Fruit fly (Drosophila melanogaster) whole organism, embryonic: ENCODE results near the gene CG10738.

ENCODE experiments used
- BEAF-32 ChIP-seq: fragments of 200-800 bp; sonication (Bioruptor generic); optimal IDR thresholded peaks from 3 replicates; lab custom pipeline; 2017; ENCODE audit warnings: missing biosample characterization, missing genetic modification characterization, mild to moderate bottlenecking, moderate library complexity, missing genetic modification reagents
- Bteb2 ChIP-seq: fragments of 200-800 bp; sonication (Bioruptor generic); optimal IDR thresholded peaks from 2 replicates; lab custom pipeline; 2016; ENCODE audit warnings: missing biosample characterization, missing genetic modification characterization
- CG10654 ChIP-seq: fragments of 200-800 bp; sonication (Bioruptor generic); optimal IDR thresholded peaks from 2 replicates; lab custom pipeline; 2016; ENCODE audit warnings: missing biosample characterization, missing genetic modification characterization
- CG12391 ChIP-seq: fragments of 200-800 bp; sonication (Bioruptor generic); optimal IDR thresholded peaks from 3 replicates; lab custom pipeline; 2018; ENCODE audit warnings: missing biosample characterization, mild to moderate bottlenecking, missing genetic modification characterization, moderate library complexity
- CG1529 ChIP-seq: fragments of 200-800 bp; sonication (Bioruptor generic); optimal IDR thresholded peaks from 3 replicates; lab custom pipeline; 2018; ENCODE audit warnings: missing biosample characterization, missing genetic modification characterization
- CG15696 ChIP-seq: fragments of 200-800 bp; sonication (Bioruptor generic); optimal IDR thresholded peaks from 2 replicates; lab custom pipeline; 2019; ENCODE audit warnings: missing biosample characterization, mild to moderate bottlenecking, missing genetic modification characterization, moderate library complexity
- CG16815 ChIP-seq: fragments of 200-800 bp; sonication (Bioruptor generic); optimal IDR thresholded peaks from 3 replicates; lab custom pipeline; 2017; ENCODE audit warnings: missing biosample characterization, mild to moderate bottlenecking, missing genetic modification characterization
- CG16863 ChIP-seq: fragments of 200-800 bp; sonication (Bioruptor generic); optimal IDR thresholded peaks from 3 replicates; lab custom pipeline; 2016; ENCODE audit warnings: missing biosample characterization, missing genetic modification characterization
- CG17802 ChIP-seq: fragments of 200-800 bp; sonication (Bioruptor generic); optimal IDR thresholded peaks from 2 replicates; lab custom pipeline; 2018; ENCODE audit warnings: missing biosample characterization, mild to moderate bottlenecking, missing genetic modification characterization, moderate library complexity
- CG2889 ChIP-seq: fragments of 200-800 bp; sonication (Bioruptor generic); IDR thresholded peaks from 3 replicates; pipeline ENCODE4 v1.3.6; 2022; ENCODE audit warnings: missing biosample characterization, missing genetic modification characterization
- CG3065 ChIP-seq: fragments of 200-800 bp; sonication (Bioruptor generic); optimal IDR thresholded peaks from 2 replicates; lab custom pipeline; 2016; ENCODE audit warnings: missing biosample characterization, missing genetic modification characterization
- CG4360 ChIP-seq: fragments of 200-800 bp; sonication (Bioruptor generic); IDR thresholded peaks from 2 replicates; pipeline ENCODE4 v1.3.6; 2022; ENCODE audit warnings: missing biosample characterization, missing genetic modification characterization
- CG4730 ChIP-seq: fragments of 200-800 bp; sonication (Bioruptor generic); IDR thresholded peaks from 2 replicates; pipeline ENCODE4 v1.3.6; 2022; ENCODE audit warnings: missing biosample characterization, missing genetic modification characterization
- CG6272 ChIP-seq: fragments of 200-800 bp; sonication (Bioruptor generic); IDR thresholded peaks from 2 replicates; pipeline ENCODE4 v1.3.6; 2022; ENCODE audit warnings: missing biosample characterization, missing genetic modification characterization
- CG6791 ChIP-seq: fragments of 200-800 bp; sonication (Bioruptor generic); IDR thresholded peaks from 3 replicates; pipeline ENCODE4 v1.3.6; 2022; ENCODE audit warnings: missing biosample characterization, missing genetic modification characterization; ENCODE audit not compliant: partially characterized antibody
- CG9215 ChIP-seq: fragments of 200-800 bp; sonication (Bioruptor generic); IDR thresholded peaks from 2 replicates; pipeline ENCODE4 v1.3.6; 2022; ENCODE audit warnings: missing biosample characterization, missing genetic modification characterization
- D19A ChIP-seq: fragments of 200-800 bp; optimal IDR thresholded peaks from 3 replicates; lab custom pipeline; 2019; ENCODE audit warnings: missing biosample characterization, mild to moderate bottlenecking, missing genetic modification characterization, moderate library complexity
- Dfd ChIP-seq, 2 experiments: fragments of >200 bp; optimal IDR thresholded peaks; 2 replicates each; lab custom pipeline; 2017; ENCODE audit warnings: missing biosample characterization in 2 of 2, missing genetic modification characterization in 2 of 2
- Dll ChIP-seq: fragments of 200-800 bp; sonication (Bioruptor generic); IDR thresholded peaks from 4 replicates; pipeline ENCODE4 v1.3.6; 2022; ENCODE audit warnings: missing biosample characterization, missing genetic modification characterization; ENCODE audit not compliant: partially characterized antibody
- Doc2 ChIP-seq: fragments of 200-800 bp; sonication (Bioruptor generic); IDR thresholded peaks from 2 replicates; pipeline ENCODE4 v1.3.6; 2022; ENCODE audit warnings: missing biosample characterization, missing genetic modification characterization
- Dref ChIP-seq: fragments of 200-800 bp; sonication (Bioruptor generic); IDR thresholded peaks from 2 replicates; pipeline ENCODE4 v1.3.6; 2022; ENCODE audit warnings: missing biosample characterization, missing genetic modification characterization
- Fer1 ChIP-seq: fragments of 200-800 bp; sonication (Bioruptor generic); optimal IDR thresholded peaks from 2 replicates; lab custom pipeline; 2017; ENCODE audit warnings: missing biosample characterization, mild to moderate bottlenecking, missing genetic modification characterization
- Fer2 ChIP-seq: fragments of 200-800 bp; sonication (Bioruptor generic); optimal IDR thresholded peaks from 2 replicates; lab custom pipeline; 2018; ENCODE audit warnings: missing biosample characterization, mild to moderate bottlenecking, missing genetic modification characterization, moderate library complexity
- HLH4C ChIP-seq: fragments of 200-800 bp; sonication (Bioruptor generic); IDR thresholded peaks from 3 replicates; pipeline ENCODE4 v1.3.6; 2022; ENCODE audit warnings: missing biosample characterization, missing genetic modification characterization; ENCODE audit not compliant: partially characterized antibody
- HmgD ChIP-seq: fragments of 200-800 bp; sonication (Bioruptor generic); optimal IDR thresholded peaks from 3 replicates; lab custom pipeline; 2016; ENCODE audit warnings: missing biosample characterization, missing genetic modification characterization
- Hr78 ChIP-seq, 2 experiments: fragments of 200-800 bp in 1 of 2; fragments of >200 bp in 1 of 2; sonication (Bioruptor generic) in 1 of 2; optimal IDR thresholded peaks; 2 replicates each; lab custom pipeline; 2017 to 2019; ENCODE audit warnings: missing biosample characterization in 2 of 2, missing genetic modification characterization in 2 of 2, mild to moderate bottlenecking in 1 of 2, moderate library complexity in 1 of 2
- Med ChIP-seq: fragments of 200-800 bp; sonication (Bioruptor generic); peaks from one replicate; lab custom pipeline; 2016; ENCODE audit warnings: missing biosample characterization, missing genetic modification characterization, mild to moderate bottlenecking, inconsistent platforms, moderate library complexity
- NFAT ChIP-seq: fragments of 200-800 bp; sonication (Bioruptor generic); IDR thresholded peaks from 2 replicates; pipeline ENCODE4 v1.3.6; 2022; ENCODE audit warnings: missing biosample characterization, missing genetic modification characterization
- al ChIP-seq: fragments of 200-800 bp; sonication (Bioruptor generic); IDR thresholded peaks from 2 replicates; pipeline ENCODE4 v1.3.6; 2022; ENCODE audit warnings: missing biosample characterization, missing genetic modification characterization
- ap ChIP-seq: fragments of 200-800 bp; sonication (Bioruptor generic); IDR thresholded peaks from 2 replicates; pipeline ENCODE4 v1.3.6; 2022; ENCODE audit warnings: missing biosample characterization, missing genetic modification characterization
- corto ChIP-seq: fragments of 200-800 bp; sonication (Bioruptor generic); optimal IDR thresholded peaks from 2 replicates; lab custom pipeline; 2016; ENCODE audit warnings: missing biosample characterization, mild to moderate bottlenecking, missing genetic modification characterization, moderate library complexity
- crc ChIP-seq: fragments of 200-800 bp; sonication (Bioruptor generic); optimal IDR thresholded peaks from 2 replicates; lab custom pipeline; 2016; ENCODE audit warnings: missing biosample characterization, missing genetic modification characterization
- da ChIP-seq: fragments of 200-800 bp; sonication (Bioruptor generic); optimal IDR thresholded peaks from 2 replicates; lab custom pipeline; 2016; ENCODE audit warnings: missing biosample characterization, missing genetic modification characterization
- danr ChIP-seq: fragments of 200-800 bp; sonication (Bioruptor generic); IDR thresholded peaks from 2 replicates; pipeline ENCODE4 v1.3.6; 2022; ENCODE audit warnings: missing biosample characterization, missing genetic modification characterization
- exex ChIP-seq: fragments of 200-800 bp; sonication (Bioruptor generic); optimal IDR thresholded peaks from 4 replicates; lab custom pipeline; 2018; ENCODE audit warnings: missing biosample characterization, mild to moderate bottlenecking, missing genetic modification characterization, moderate library complexity
- jing ChIP-seq: fragments of 200-800 bp; sonication (Bioruptor generic); optimal IDR thresholded peaks from 2 replicates; lab custom pipeline; 2018; ENCODE audit warnings: missing biosample characterization, mild to moderate bottlenecking, missing genetic modification characterization
- klu ChIP-seq: fragments of 200-800 bp; sonication (Bioruptor generic); IDR thresholded peaks from 2 replicates; pipeline ENCODE4 v1.3.6; 2022; ENCODE audit warnings: missing biosample characterization, missing genetic modification characterization
- lab ChIP-seq: fragments of 200-800 bp; sonication (Bioruptor generic); optimal IDR thresholded peaks from 3 replicates; lab custom pipeline; 2017; ENCODE audit warnings: missing biosample characterization, missing genetic modification characterization, mild to moderate bottlenecking, moderate library complexity, missing genetic modification reagents
- pan ChIP-seq, 4 experiments: fragments of >200 bp in 3 of 4; fragments of 200-800 bp in 1 of 4; sonication (Bioruptor generic) in 1 of 4; optimal IDR thresholded peaks in 3 of 4; IDR thresholded peaks in 1 of 4; 2 replicates each; pipeline versions ENCODE4 v1.3.6 to Lab custom; 2017 to 2022; ENCODE audit warnings: missing biosample characterization in 2 of 4, missing genetic modification characterization in 2 of 4, mixed read lengths in 1 of 4
- pfk ChIP-seq: fragments of 200-800 bp; sonication (Bioruptor generic); optimal IDR thresholded peaks from 2 replicates; lab custom pipeline; 2018; ENCODE audit warnings: missing biosample characterization, mild to moderate bottlenecking, missing genetic modification characterization, moderate library complexity
- rib ChIP-seq: fragments of 200-800 bp; sonication (Bioruptor generic); IDR thresholded peaks from 2 replicates; pipeline ENCODE4 v1.3.6; 2022; ENCODE audit warnings: missing biosample characterization, missing genetic modification characterization
- sim ChIP-seq: fragments of 200-800 bp; sonication (Bioruptor generic); IDR thresholded peaks from 2 replicates; pipeline ENCODE4 v1.3.6; 2022; ENCODE audit warnings: missing biosample characterization, missing genetic modification characterization
- sna ChIP-seq: fragments of 200-800 bp; sonication (Bioruptor generic); IDR thresholded peaks from 2 replicates; pipeline ENCODE4 v1.3.6; 2022; ENCODE audit warnings: missing biosample characterization, missing genetic modification characterization; ENCODE audit not compliant: partially characterized antibody
- stc ChIP-seq: fragments of 200-800 bp; sonication (Bioruptor generic); IDR thresholded peaks from 2 replicates; pipeline ENCODE4 v1.3.6; 2022; ENCODE audit warnings: missing biosample characterization, missing genetic modification characterization
- tna ChIP-seq: fragments of 200-800 bp; sonication (Bioruptor generic); IDR thresholded peaks from 2 replicates; pipeline ENCODE4 v1.3.6; 2022; ENCODE audit warnings: missing biosample characterization, missing genetic modification characterization; ENCODE audit not compliant: partially characterized antibody
- trem ChIP-seq: fragments of 200-800 bp; optimal IDR thresholded peaks from 3 replicates; lab custom pipeline; 2019; ENCODE audit warnings: missing biosample characterization, mild to moderate bottlenecking, missing genetic modification characterization, moderate library complexity
- vnd ChIP-seq: fragments of 200-800 bp; sonication (Bioruptor generic); IDR thresholded peaks from 3 replicates; pipeline ENCODE4 v1.3.6; 2022; ENCODE audit warnings: missing biosample characterization, missing genetic modification characterization; ENCODE audit not compliant: partially characterized antibody
- wdn ChIP-seq: fragments of 200-800 bp; sonication (Bioruptor generic); IDR thresholded peaks from 2 replicates; pipeline ENCODE4 v1.3.6; 2022; ENCODE audit warnings: missing biosample characterization, missing genetic modification characterization
- yki ChIP-seq: fragments of >200 bp; optimal IDR thresholded peaks from 3 replicates; lab custom pipeline; 2018

CG10738 gene

DNA sequence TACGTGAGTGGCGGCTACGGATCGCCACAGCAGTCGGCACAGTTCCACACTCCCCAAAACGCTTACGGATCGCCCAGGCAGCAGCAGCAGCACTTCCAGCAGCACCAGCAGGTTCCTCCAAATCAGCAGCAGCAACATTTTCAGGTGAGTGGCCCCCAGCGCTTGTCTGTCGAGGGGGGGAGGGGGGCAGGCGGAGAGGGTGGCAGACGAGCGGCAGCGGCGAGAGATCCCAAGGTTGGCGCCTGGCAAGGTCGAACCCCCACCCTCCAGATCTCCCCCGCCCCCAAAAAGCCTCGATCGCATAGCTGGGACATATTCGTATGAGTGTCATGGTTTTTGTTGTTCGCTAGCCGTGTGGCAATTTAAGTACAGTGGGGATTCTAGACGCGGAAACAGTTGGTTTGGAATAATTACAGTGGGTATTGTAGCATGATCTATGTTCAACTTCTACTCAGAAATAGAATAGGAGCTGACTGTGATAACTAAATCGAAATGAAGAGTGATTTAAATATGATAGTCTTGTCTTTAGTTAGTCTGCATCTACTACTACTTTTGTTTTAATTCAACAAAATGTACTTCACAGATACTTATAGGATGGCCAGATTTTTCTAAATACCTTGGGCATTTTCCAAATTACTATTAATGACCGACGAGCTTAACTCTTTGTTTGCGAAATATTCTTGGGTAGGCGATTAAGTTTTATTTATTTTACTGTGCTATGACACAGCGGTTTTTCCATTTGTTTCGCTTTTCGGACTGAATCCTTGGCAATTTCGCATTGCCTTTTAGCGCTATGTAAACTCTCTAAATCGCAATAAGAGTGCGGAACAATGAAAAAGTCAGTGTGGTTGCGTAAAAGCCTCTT lies 28.0 kb downstream of the CG10738 start (continued):
- TF ChIP-seq crc (GFP tag; lab: Kevin White, UChicago) (no peak), al (GFP tag; lab: Robert Waterston, UW) (peak; percentile 8; the same call in 1 of the 2 replicates), Fer2 (tag; lab: Kevin White, UChicago) (no peak), BEAF-32 (no peak), Med (peak; percentile 62), sna (GFP tag; lab: Robert Waterston, UW) (no peak), CG3065 (GFP tag; lab: Kevin White, UChicago) (no peak), NFAT (GFP tag; lab: Robert Waterston, UW) (no peak), Bteb2 (GFP tag; lab: Kevin White, UChicago) (no peak), Hr78 (GFP tag; optimal IDR thresholded peaks at IDR 0.05; lab: Kevin White, UChicago) (no peak), wdn (GFP tag; lab: Robert Waterston, UW) (0 out of 2 replicates have a peak, but pooled peaks have one; percentile 9), sim (GFP tag; lab: Robert Waterston, UW) (no peak), CG10654 (GFP tag; lab: Kevin White, UChicago) (no peak), ap (no peak), trem (no peak), D19A (tag; lab: Kevin White, UChicago) (no peak), yki (lab: Kevin White, UChicago) (no peak), CG4730 (GFP tag; lab: Robert Waterston, UW) (no peak), CG16863 (GFP tag; lab: Kevin White, UChicago) (no peak), exex (no peak), CG15696 (tag; lab: Kevin White, UChicago) (no peak), pfk (no peak), lab (GFP tag; lab: Kevin White, UChicago) (peak; percentile 31), rib (GFP tag; lab: Robert Waterston, UW) (no peak), HLH4C (GFP tag; lab: Robert Waterston, UW) (no peak), tna (0 out of 2 replicates have a peak, but pooled peaks have one; percentile 34), danr (GFP tag; lab: Robert Waterston, UW) (no peak), CG17802 (tag; lab: Kevin White, UChicago) (no peak), CG16815 (GFP tag; lab: Kevin White, UChicago) (no peak), CG4360 (no peak), CG6272 (no peak), CG2889 (GFP tag; lab: Robert Waterston, UW) (no peak), jing (GFP tag; lab: Kevin White, UChicago) (no peak), corto (GFP tag; lab: Kevin White, UChicago) (no peak), CG12391 (tag; lab: Kevin White, UChicago) (peak; percentile 10), Doc2 (GFP tag; lab: Robert Waterston, UW) (no peak), pan (optimal IDR thresholded peaks at IDR 0.05; lab: Kevin White, UChicago) (no peak), pan (GFP tag; optimal IDR thresholded peaks at IDR 0.05 in 1 of 2, IDR thresholded peaks at IDR 0.05 in 1 of 2) (no peak), klu (GFP tag; lab: Robert Waterston, UW) (no peak), da (GFP tag; lab: Kevin White, UChicago) (no peak), HmgD (no peak), CG6791 (no peak), CG9215 (no peak), CG1529 (GFP tag; lab: Kevin White, UChicago) (no peak), vnd (GFP tag; lab: Robert Waterston, UW) (peak; percentile 27; the same call in 1 of the 3 replicates), Dref (no peak), stc (GFP tag; lab: Robert Waterston, UW) (no peak), Dfd (GFP tag; optimal IDR thresholded peaks at IDR 0.05; lab: Kevin White, UChicago) (no peak), Fer1 (GFP tag; lab: Kevin White, UChicago) (no peak), Dll (GFP tag; lab: Robert Waterston, UW) (no peak)
